Worm (Caenorhabditis elegans): Measurements from ENCODE around the gene acl-12.

ce11 chrX:7447340-7447739, 5.0 kb upstream of the acl-12 start:
- TF ChIP-seq pag-3 (tag; optimal IDR thresholded peaks at IDR 0.05; ENCODE audit: borderline replicate concordance), result no peak
- TF ChIP-seq pros-1 (tag; optimal IDR thresholded peaks at IDR 0.05), result no peak
- TF ChIP-seq hlh-13 (GFP tag; optimal IDR thresholded peaks at IDR 0.05), result no peak
- TF ChIP-seq pqm-1 (tag; optimal IDR thresholded peaks at IDR 0.05), result no peak
- TF ChIP-seq unc-3 (GFP tag; conservative IDR thresholded peaks at IDR 0.05), result no peak
- TF ChIP-seq unc-3 (tag; optimal IDR thresholded peaks at IDR 0.05), result no peak
- no peak for TF ChIP-seq nhr-11 (tag; optimal IDR thresholded peaks at IDR 0.05)
- TF ChIP-seq hlh-15 (tag; optimal IDR thresholded peaks at IDR 0.05), result no peak
- TF ChIP-seq mec-3 (tag; optimal IDR thresholded peaks at IDR 0.05; ENCODE audit: borderline replicate concordance), result no peak
- no peak for TF ChIP-seq elt-4 (tag; optimal IDR thresholded peaks at IDR 0.05)
- no peak for TF ChIP-seq elt-2 (tag; optimal IDR thresholded peaks at IDR 0.05)
